Fruit fly (Drosophila melanogaster) S2 (cell line): Measurements from ENCODE around the gene CG32625.

ENCODE experiments used
- CG8478 ChIP-seq: fragments of >200 bp; optimal IDR thresholded peaks from 2 replicates; lab custom pipeline; 2018
- CTCF ChIP-seq, 2 experiments: fragments of >200 bp; optimal IDR thresholded peaks; 2 replicates each; lab custom pipeline; 2018

DNA sequence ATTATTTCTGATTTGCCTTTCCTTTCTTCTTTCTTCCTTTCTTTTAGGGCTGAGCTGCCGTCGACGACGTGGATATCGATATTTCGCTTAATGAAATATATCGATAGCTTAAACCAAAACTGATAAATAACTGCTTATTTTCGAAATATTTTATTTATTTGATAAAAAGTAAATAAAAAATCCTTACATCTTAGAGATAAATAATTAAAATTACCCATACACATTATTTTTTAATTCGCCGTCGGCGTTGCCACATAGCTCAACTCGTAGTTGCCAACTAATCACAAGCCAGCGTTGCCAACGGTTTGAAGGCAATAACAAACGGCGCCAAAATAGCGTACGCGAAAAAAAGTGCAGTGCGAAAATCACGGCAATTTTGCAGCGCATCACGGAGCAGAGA lies 34.7 kb downstream of the CG32625 start, which contains the start of the genes Mrgn1 and mus101:
- TF ChIP-seq CG8478 (lab: Kevin White, UChicago) (no peak), CTCF (optimal IDR thresholded peaks at IDR 0.05; lab: Kevin White, UChicago) (no peak)
